Fruit fly (Drosophila melanogaster) whole organism, embryonic: ENCODE measurements around the gene Pc.
A peak's percentile ranks its signal among the peaks of the same experiment; 100 is the strongest.

Experiments
- Ada2b ChIP-seq: fragments of 200-800 bp; sonication (Bioruptor generic); IDR thresholded peaks from 2 replicates; pipeline ENCODE4 v1.3.6; 2022; ENCODE audit warnings: missing biosample characterization, missing genetic modification characterization
- Bteb2 ChIP-seq: fragments of 200-800 bp; sonication (Bioruptor generic); optimal IDR thresholded peaks from 2 replicates; lab custom pipeline; 2016; ENCODE audit warnings: missing biosample characterization, missing genetic modification characterization
- CG11085 ChIP-seq: fragments of 200-800 bp; sonication (Bioruptor generic); IDR thresholded peaks from 2 replicates; pipeline ENCODE4 v1.3.6; 2022; ENCODE audit warnings: missing biosample characterization, missing genetic modification characterization
- CG13123 ChIP-seq: fragments of 200-800 bp; sonication (Bioruptor generic); optimal IDR thresholded peaks from 2 replicates; lab custom pipeline; 2016; ENCODE audit warnings: missing biosample characterization, missing genetic modification characterization
- CG14014 ChIP-seq: fragments of 200-800 bp; sonication (Bioruptor generic); IDR thresholded peaks from 2 replicates; pipeline ENCODE4 v1.3.6; 2022; ENCODE audit warnings: missing biosample characterization, missing genetic modification characterization
- CG1602 ChIP-seq: fragments of 200-800 bp; sonication (Bioruptor generic); optimal IDR thresholded peaks from 3 replicates; lab custom pipeline; 2016; ENCODE audit warnings: missing biosample characterization, missing genetic modification characterization
- CG16863 ChIP-seq: fragments of 200-800 bp; sonication (Bioruptor generic); optimal IDR thresholded peaks from 3 replicates; lab custom pipeline; 2016; ENCODE audit warnings: missing biosample characterization, missing genetic modification characterization
- CG1792 ChIP-seq: fragments of 200-800 bp; sonication (Bioruptor generic); optimal IDR thresholded peaks from 2 replicates; lab custom pipeline; 2016; ENCODE audit warnings: missing biosample characterization, missing genetic modification characterization
- CG18599 ChIP-seq: fragments of 200-800 bp; sonication (Bioruptor generic); optimal IDR thresholded peaks from 3 replicates; lab custom pipeline; 2017; ENCODE audit warnings: missing biosample characterization, missing genetic modification characterization, mild to moderate bottlenecking, moderate library complexity, missing genetic modification reagents
- CG33213 ChIP-seq: fragments of 200-800 bp; sonication (Bioruptor generic); optimal IDR thresholded peaks from 3 replicates; lab custom pipeline; 2016; ENCODE audit warnings: missing biosample characterization, missing genetic modification characterization
- CG4282 ChIP-seq: fragments of 200-800 bp; sonication (Bioruptor generic); optimal IDR thresholded peaks from 2 replicates; lab custom pipeline; 2016; ENCODE audit warnings: missing biosample characterization, missing genetic modification characterization
- CG6683 ChIP-seq: fragments of 200-800 bp; sonication (Bioruptor generic); optimal IDR thresholded peaks from 2 replicates; lab custom pipeline; 2017; ENCODE audit warnings: missing biosample characterization, mild to moderate bottlenecking, missing genetic modification characterization, missing genetic modification reagents
- CG6765 ChIP-seq: fragments of 200-800 bp; sonication (Bioruptor generic); optimal IDR thresholded peaks from 3 replicates; lab custom pipeline; 2017; ENCODE audit warnings: missing biosample characterization, mild to moderate bottlenecking, missing genetic modification characterization
- CG7372 ChIP-seq: fragments of 200-800 bp; sonication (Bioruptor generic); IDR thresholded peaks from 2 replicates; pipeline ENCODE4 v1.3.6; 2022; ENCODE audit warnings: missing biosample characterization, missing genetic modification characterization
- CG7987 ChIP-seq: fragments of 200-800 bp; sonication (Bioruptor generic); optimal IDR thresholded peaks from 2 replicates; lab custom pipeline; 2018; ENCODE audit warnings: missing biosample characterization, mild to moderate bottlenecking, missing genetic modification characterization, moderate library complexity
- CG8290 ChIP-seq, 3 experiments: fragments of 200-800 bp; sonication (Bioruptor generic); optimal IDR thresholded peaks; 2 replicates each; lab custom pipeline; 2016 to 2019; ENCODE audit warnings: missing biosample characterization in 3 of 3, missing genetic modification characterization in 3 of 3, mild to moderate bottlenecking in 2 of 3, moderate library complexity in 1 of 3
- CG9932 ChIP-seq: fragments of 200-800 bp; sonication (Bioruptor generic); IDR thresholded peaks from 2 replicates; pipeline ENCODE4 v1.3.6; 2022; ENCODE audit warnings: missing biosample characterization, missing genetic modification characterization
- CTCF ChIP-seq: fragments of 200-800 bp; sonication (Bioruptor generic); optimal IDR thresholded peaks from 2 replicates; lab custom pipeline; 2017; ENCODE audit warnings: missing biosample characterization, mild to moderate bottlenecking, missing genetic modification characterization, moderate library complexity
- CrebB ChIP-seq: fragments of 200-800 bp; sonication (Bioruptor generic); optimal IDR thresholded peaks from 3 replicates; lab custom pipeline; 2018; ENCODE audit warnings: missing biosample characterization, mild to moderate bottlenecking, missing genetic modification characterization
- Dad ChIP-seq: fragments of 200-800 bp; sonication (Bioruptor generic); optimal IDR thresholded peaks from 3 replicates; lab custom pipeline; 2016; ENCODE audit warnings: missing biosample characterization, missing genetic modification characterization
- Dp ChIP-seq: fragments of 200-800 bp; sonication (Bioruptor generic); optimal IDR thresholded peaks from 2 replicates; lab custom pipeline; 2018; ENCODE audit warnings: missing biosample characterization, mild to moderate bottlenecking, missing genetic modification characterization, moderate library complexity
- Ets65A ChIP-seq: fragments of 200-800 bp; sonication (Bioruptor generic); peaks from one replicate; lab custom pipeline; 2016; ENCODE audit warnings: missing biosample characterization, missing genetic modification characterization
- Jarid2 ChIP-seq: fragments of 200-800 bp; sonication (Bioruptor generic); optimal IDR thresholded peaks from 3 replicates; lab custom pipeline; 2017; ENCODE audit warnings: mild to moderate bottlenecking, missing biosample characterization, missing genetic modification reagents, missing genetic modification characterization
- Mes4 ChIP-seq: fragments of 200-800 bp; sonication (Bioruptor generic); optimal IDR thresholded peaks from 2 replicates; lab custom pipeline; 2016; ENCODE audit warnings: missing biosample characterization, missing genetic modification characterization
- Myb ChIP-seq: fragments of 200-800 bp; sonication (Bioruptor generic); optimal IDR thresholded peaks from 2 replicates; lab custom pipeline; 2016; ENCODE audit warnings: missing biosample characterization, missing genetic modification characterization
- Optix ChIP-seq: fragments of 200-800 bp; sonication (Bioruptor generic); IDR thresholded peaks from 3 replicates; pipeline ENCODE4 v1.3.6; 2022; ENCODE audit warnings: missing biosample characterization, missing genetic modification characterization
- Six4 ChIP-seq: fragments of 200-800 bp; sonication (Bioruptor generic); optimal IDR thresholded peaks from 2 replicates; lab custom pipeline; 2016; ENCODE audit warnings: missing biosample characterization, missing genetic modification characterization
- Vsx1 ChIP-seq: fragments of 200-800 bp; sonication (Bioruptor generic); optimal IDR thresholded peaks from 2 replicates; lab custom pipeline; 2017; ENCODE audit warnings: missing biosample characterization, mild to moderate bottlenecking, missing genetic modification characterization, missing genetic modification reagents
- abd-A ChIP-seq: fragments of 200-800 bp; sonication (Bioruptor generic); optimal IDR thresholded peaks from 3 replicates; lab custom pipeline; 2019; ENCODE audit warnings: missing biosample characterization, mild to moderate bottlenecking, missing genetic modification characterization, moderate library complexity
- al ChIP-seq: fragments of 200-800 bp; sonication (Bioruptor generic); IDR thresholded peaks from 2 replicates; pipeline ENCODE4 v1.3.6; 2022; ENCODE audit warnings: missing biosample characterization, missing genetic modification characterization
- ara ChIP-seq: fragments of 200-800 bp; sonication (Bioruptor generic); IDR thresholded peaks from 2 replicates; pipeline ENCODE4 v1.3.6; 2022; ENCODE audit warnings: missing biosample characterization, missing genetic modification characterization
- ato ChIP-seq: fragments of 200-800 bp; sonication (Bioruptor generic); IDR thresholded peaks from 2 replicates; pipeline ENCODE4 v1.3.6; 2022; ENCODE audit warnings: missing biosample characterization, missing genetic modification characterization; ENCODE audit not compliant: partially characterized antibody
- cato ChIP-seq: fragments of 200-800 bp; sonication (Bioruptor generic); optimal IDR thresholded peaks from 2 replicates; lab custom pipeline; 2016; ENCODE audit warnings: missing biosample characterization, missing genetic modification characterization, borderline replicate concordance
- caup ChIP-seq: fragments of 200-800 bp; sonication (Bioruptor generic); optimal IDR thresholded peaks from 3 replicates; lab custom pipeline; 2017; ENCODE audit warnings: missing biosample characterization, mild to moderate bottlenecking, missing genetic modification characterization, moderate library complexity; ENCODE audit not compliant: severe bottlenecking
- chinmo ChIP-seq: fragments of 200-800 bp; sonication (Bioruptor generic); IDR thresholded peaks from 4 replicates; pipeline ENCODE4 v1.3.6; 2022; ENCODE audit warnings: missing biosample characterization, missing genetic modification characterization; ENCODE audit not compliant: partially characterized antibody
- da ChIP-seq: fragments of 200-800 bp; sonication (Bioruptor generic); optimal IDR thresholded peaks from 2 replicates; lab custom pipeline; 2016; ENCODE audit warnings: missing biosample characterization, missing genetic modification characterization
- dan ChIP-seq: fragments of 200-800 bp; sonication (Bioruptor generic); IDR thresholded peaks from 2 replicates; pipeline ENCODE4 v1.3.6; 2022; ENCODE audit warnings: missing biosample characterization, missing genetic modification characterization
- ems ChIP-seq: fragments of 200-800 bp; sonication (Bioruptor generic); optimal IDR thresholded peaks from 3 replicates; lab custom pipeline; 2016; ENCODE audit warnings: missing biosample characterization, missing genetic modification characterization
- gcm ChIP-seq: fragments of 200-800 bp; sonication (Bioruptor generic); optimal IDR thresholded peaks from 2 replicates; lab custom pipeline; 2019; ENCODE audit warnings: missing biosample characterization, mild to moderate bottlenecking, missing genetic modification characterization, moderate library complexity
- gfzf ChIP-seq: fragments of 200-800 bp; sonication (Bioruptor generic); optimal IDR thresholded peaks from 2 replicates; lab custom pipeline; 2016; ENCODE audit warnings: missing biosample characterization, mild to moderate bottlenecking, missing genetic modification characterization, moderate library complexity
- grn ChIP-seq: fragments of 200-800 bp; sonication (Bioruptor generic); optimal IDR thresholded peaks from 3 replicates; lab custom pipeline; 2017; ENCODE audit warnings: missing biosample characterization, missing genetic modification characterization
- jumu ChIP-seq: fragments of 200-800 bp; sonication (Bioruptor generic); optimal IDR thresholded peaks from 3 replicates; lab custom pipeline; 2016; ENCODE audit warnings: missing biosample characterization, missing genetic modification characterization
- maf-S ChIP-seq: fragments of 200-800 bp; sonication (Bioruptor generic); optimal IDR thresholded peaks from 2 replicates; lab custom pipeline; 2016; ENCODE audit warnings: missing biosample characterization, missing genetic modification characterization
- p53 ChIP-seq: fragments of 200-800 bp; sonication (Bioruptor generic); optimal IDR thresholded peaks from 2 replicates; lab custom pipeline; 2016; ENCODE audit warnings: missing biosample characterization, missing genetic modification characterization
- prd ChIP-seq, 3 experiments: fragments of >200 bp in 2 of 3; fragments of 200-800 bp in 1 of 3; sonication (Bioruptor generic) in 1 of 3; optimal IDR thresholded peaks in 2 of 3; IDR thresholded peaks in 1 of 3; 2 replicates in 2 of 3; 3 replicates in 1 of 3; pipeline versions ENCODE4 v1.3.6 to Lab custom; 2017 to 2022; ENCODE audit warnings: missing biosample characterization in 1 of 3, missing genetic modification characterization in 1 of 3
- rib ChIP-seq: fragments of 200-800 bp; sonication (Bioruptor generic); IDR thresholded peaks from 2 replicates; pipeline ENCODE4 v1.3.6; 2022; ENCODE audit warnings: missing biosample characterization, missing genetic modification characterization
- sc ChIP-seq, 3 experiments: fragments of >200 bp in 2 of 3; fragments of 200-800 bp in 1 of 3; sonication (Bioruptor generic) in 1 of 3; optimal IDR thresholded peaks; 2 replicates in 2 of 3; 3 replicates in 1 of 3; lab custom pipeline; 2017; ENCODE audit warnings: mild to moderate bottlenecking in 1 of 3, missing biosample characterization in 1 of 3, missing genetic modification characterization in 1 of 3, missing genetic modification reagents in 1 of 3
- sr ChIP-seq: fragments of 200-800 bp; sonication (Bioruptor generic); IDR thresholded peaks from 3 replicates; pipeline ENCODE4 v1.3.6; 2022; ENCODE audit warnings: missing biosample characterization, missing genetic modification characterization
- sug ChIP-seq: fragments of 200-800 bp; optimal IDR thresholded peaks from 2 replicates; lab custom pipeline; 2019; ENCODE audit warnings: missing biosample characterization, mild to moderate bottlenecking, missing genetic modification characterization, moderate library complexity
- tio ChIP-seq: fragments of 200-800 bp; sonication (Bioruptor generic); optimal IDR thresholded peaks from 2 replicates; lab custom pipeline; 2017; ENCODE audit warnings: missing biosample characterization, missing genetic modification characterization, inconsistent platforms
- wdn ChIP-seq: fragments of 200-800 bp; sonication (Bioruptor generic); IDR thresholded peaks from 2 replicates; pipeline ENCODE4 v1.3.6; 2022; ENCODE audit warnings: missing biosample characterization, missing genetic modification characterization

The Pc gene

dm6 chr3L:21267862-21268385, 49.9 kb downstream of the Pc start, which contains the start of gene CG9391 (continued):
- TF ChIP-seq CG8290 (GFP tag; optimal IDR thresholded peaks at IDR 0.05; lab: Kevin White, UChicago) (no peak), CG8290 (tag; optimal IDR thresholded peaks at IDR 0.05; lab: Kevin White, UChicago) (no peak), CG7987 (no peak), caup (no peak), Jarid2 (GFP tag; lab: Kevin White, UChicago) (no peak), CG4282 (GFP tag; lab: Kevin White, UChicago) (no peak), abd-A (tag; lab: Kevin White, UChicago) (no peak), al (GFP tag; lab: Robert Waterston, UW) (no peak), chinmo (GFP tag; lab: Robert Waterston, UW) (no peak), Ada2b (GFP tag; lab: Robert Waterston, UW) (no peak), Vsx1 (GFP tag; lab: Kevin White, UChicago) (no peak), CG11085 (no peak), Mes4 (GFP tag; lab: Kevin White, UChicago) (no peak), jumu (GFP tag; lab: Kevin White, UChicago) (no peak), rib (GFP tag; lab: Robert Waterston, UW) (no peak), CG13123 (GFP tag; lab: Kevin White, UChicago) (no peak), prd (optimal IDR thresholded peaks at IDR 0.05; lab: Kevin White, UChicago) (no peak), prd (GFP tag; IDR thresholded peaks at IDR 0.05; lab: Robert Waterston, UW) (no peak), p53 (no peak), CG18599 (GFP tag; lab: Kevin White, UChicago) (no peak), sr (GFP tag; lab: Robert Waterston, UW) (no peak), Optix (GFP tag; lab: Robert Waterston, UW) (no peak), CG1602 (no peak), wdn (GFP tag; lab: Robert Waterston, UW) (no peak), CG7372 (GFP tag; lab: Robert Waterston, UW) (no peak), gfzf (GFP tag; lab: Kevin White, UChicago) (peak; percentile 68), CG33213 (GFP tag; lab: Kevin White, UChicago) (no peak), Six4 (no peak), Myb (no peak), CG6683 (no peak), sug (tag; lab: Kevin White, UChicago) (no peak), da (no peak), Dp (GFP tag; lab: Kevin White, UChicago) (peak; percentile 36), tio (GFP tag; lab: Kevin White, UChicago) (no peak), ems (no peak), maf-S (no peak), Ets65A (GFP tag; lab: Kevin White, UChicago) (no peak), sc (optimal IDR thresholded peaks at IDR 0.05; lab: Kevin White, UChicago) (no peak), sc (GFP tag; optimal IDR thresholded peaks at IDR 0.05; lab: Kevin White, UChicago) (no peak), CG16863 (GFP tag; lab: Kevin White, UChicago) (no peak), CG14014 (no peak), grn (GFP tag; lab: Kevin White, UChicago) (no peak), gcm (no peak), Dad (GFP tag; lab: Kevin White, UChicago) (no peak), cato (GFP tag; lab: Kevin White, UChicago) (no peak), dan (GFP tag; lab: Robert Waterston, UW) (no peak), ara (GFP tag; lab: Robert Waterston, UW) (no peak), CrebB (tag; lab: Kevin White, UChicago) (no peak), CG9932 (GFP tag; lab: Robert Waterston, UW) (no peak), CG1792 (no peak), CTCF (GFP tag; lab: Kevin White, UChicago) (no peak), ato (GFP tag; lab: Robert Waterston, UW) (no peak), CG6765 (no peak), Bteb2 (GFP tag; lab: Kevin White, UChicago) (no peak)
